Fruit fly (Drosophila melanogaster): ENCODE results near the gene FucTA.

DNA sequence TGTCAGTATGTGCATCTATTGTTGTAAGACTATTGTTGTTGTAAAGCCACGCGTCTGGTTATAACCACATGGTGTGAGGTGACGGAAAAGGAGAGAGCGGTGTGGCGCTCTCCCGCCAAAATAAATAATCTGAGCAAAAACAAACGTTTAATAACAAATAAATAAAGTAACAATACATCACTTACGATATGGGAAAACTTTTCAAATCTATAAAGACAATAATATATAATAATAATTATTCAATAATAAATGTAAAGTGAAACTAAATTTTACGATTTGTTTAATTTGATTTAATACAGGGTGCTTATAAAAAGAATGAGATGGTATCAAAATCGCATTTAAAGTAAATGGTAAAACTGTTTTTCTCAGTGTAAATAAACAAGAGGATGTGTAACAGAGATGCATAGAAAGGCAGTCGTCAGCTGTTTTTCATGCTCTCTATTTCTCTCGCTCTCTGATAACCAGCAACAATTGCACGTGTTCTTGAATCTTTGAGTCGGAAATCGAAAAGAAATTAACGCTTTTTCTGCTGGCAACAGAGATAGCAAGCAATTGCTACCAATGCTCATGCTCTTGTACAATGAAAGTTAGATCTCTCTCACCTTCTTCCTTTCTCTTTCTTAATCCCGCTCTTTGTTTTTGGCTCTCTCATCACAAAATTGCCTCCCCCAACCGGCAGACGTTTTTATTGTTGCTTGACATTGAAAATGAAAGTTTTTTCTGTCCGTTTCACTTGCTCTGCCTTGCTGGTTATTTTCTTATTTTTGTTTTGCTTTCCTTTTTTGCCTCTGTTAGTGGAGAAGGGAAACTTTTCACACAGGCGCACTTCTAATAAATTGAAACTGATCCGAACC, 48.1 kb upstream of the FucTA start:
- TF ChIP-seq CG8159 (tag; optimal IDR thresholded peaks at IDR 0.05) (peak; percentile 95), fd96Ca (GFP tag; IDR thresholded peaks at IDR 0.05) (no peak), CG14655 (GFP tag; optimal IDR thresholded peaks at IDR 0.05) (peak; percentile 91), Pif1B (GFP tag; optimal IDR thresholded peaks at IDR 0.05) (peak; percentile 65), CG32121 (GFP tag; IDR thresholded peaks at IDR 0.05) (peak; percentile 92), CG8301 (tag; optimal IDR thresholded peaks at IDR 0.05) (peak; percentile 85), D1 (tag; optimal IDR thresholded peaks at IDR 0.05) (peak; percentile 87)
